Worm (Caenorhabditis elegans): ENCODE measurements around the gene T24D8.6.

The T24D8.6 gene

DNA sequence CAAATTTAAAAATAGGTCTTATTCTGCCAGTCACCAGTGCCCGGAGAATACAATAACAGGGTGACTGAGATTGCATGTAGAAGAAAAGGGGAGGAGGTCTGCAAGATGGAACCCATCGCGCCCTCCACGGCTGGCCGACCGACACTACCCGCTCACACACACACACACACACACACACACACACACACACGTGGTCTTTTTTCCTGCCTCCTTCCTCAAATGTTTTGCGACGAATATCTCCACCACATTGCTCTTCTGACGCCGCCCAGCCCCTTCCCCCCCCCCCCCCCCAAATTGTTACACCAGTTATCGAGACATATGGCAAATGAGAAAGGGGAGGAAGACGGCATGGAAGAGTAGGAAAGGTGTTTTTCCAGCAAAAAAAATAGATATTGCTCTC lies 44.0 kb downstream of the T24D8.6 start:
- TF ChIP-seq lin-39 (tag; optimal IDR thresholded peaks at IDR 0.05) (peak; percentile 71), unc-62 (GFP tag; optimal IDR thresholded peaks at IDR 0.05) (no peak), nfya-1 (tag; optimal IDR thresholded peaks at IDR 0.05; ENCODE audit: insufficient read depth) (peak; percentile 29)

DNA sequence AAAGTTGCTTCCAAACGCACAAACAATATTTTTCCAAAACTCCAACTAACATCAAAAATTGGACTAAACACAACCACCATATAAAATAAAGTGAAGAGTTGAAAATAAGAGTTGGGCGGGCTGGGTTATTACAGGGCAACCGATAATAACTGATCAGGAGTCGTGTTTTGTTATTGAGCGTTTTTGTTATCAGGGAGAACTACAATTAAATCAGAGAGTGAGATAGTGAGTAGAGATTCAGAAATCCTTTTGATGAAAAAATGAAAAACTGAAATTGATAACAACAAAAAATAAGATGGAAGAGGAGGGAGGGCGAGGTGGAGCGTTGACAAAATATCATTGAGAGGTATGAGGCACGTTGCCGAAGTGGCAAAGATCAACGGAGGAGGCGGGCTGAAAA lies 45.3 kb downstream of the T24D8.6 start:
- peak; percentile 81 for TF ChIP-seq pqm-1 (tag; optimal IDR thresholded peaks at IDR 0.05)
- TF ChIP-seq aly-2 (tag; optimal IDR thresholded peaks at IDR 0.05): no peak
- TF ChIP-seq elt-2 (tag; optimal IDR thresholded peaks at IDR 0.05): peak; percentile 53
- peak; percentile 17 for TF ChIP-seq pha-4 (tag; optimal IDR thresholded peaks at IDR 0.05)

DNA sequence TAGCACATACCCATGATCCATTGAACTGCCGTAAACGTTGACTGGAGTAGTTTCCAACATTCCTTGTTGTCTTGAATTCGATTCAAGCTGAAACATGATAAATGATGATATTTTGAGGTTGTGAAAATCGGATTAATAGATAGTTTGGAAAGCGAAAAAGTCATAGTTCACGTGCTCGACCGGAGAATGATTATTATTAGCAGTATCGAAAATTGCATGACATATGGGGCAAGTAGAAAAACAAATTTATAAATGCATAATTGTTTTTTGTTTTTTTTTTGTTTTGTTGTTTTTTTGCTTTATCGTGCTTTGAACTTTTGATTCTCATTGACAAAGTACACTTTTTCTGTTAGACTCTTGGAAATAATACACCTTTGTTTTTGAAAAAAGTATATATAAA lies 46.6 kb downstream of the T24D8.6 start, which contains the start of gene aakg-4:
Gene aakg-4 (minus strand): TSS at position 101 of the 400 bp plus-strand sequence.
- TF ChIP-seq egl-27 (tag; optimal IDR thresholded peaks at IDR 0.05): no peak
- TF ChIP-seq lin-39 (tag; optimal IDR thresholded peaks at IDR 0.05): no peak
- no peak for TF ChIP-seq ceh-28 (tag; optimal IDR thresholded peaks at IDR 0.05)
- no peak for TF ChIP-seq nhr-25 (tag; optimal IDR thresholded peaks at IDR 0.05)
- no peak for TF ChIP-seq egl-5 (tag; optimal IDR thresholded peaks at IDR 0.05)

ce11 chrX:2317480-2317879 lies 48.3 kb downstream of the T24D8.6 start:
- TF ChIP-seq ceh-16 (tag; optimal IDR thresholded peaks at IDR 0.05): no peak
- TF ChIP-seq snpc-4 (tag; optimal IDR thresholded peaks at IDR 0.05): no peak
- TF ChIP-seq ztf-11 (tag; optimal IDR thresholded peaks at IDR 0.05): no peak
- peak; percentile 73 for TF ChIP-seq pha-4 (tag; optimal IDR thresholded peaks at IDR 0.05)
- no peak for TF ChIP-seq ceh-9 (tag; optimal IDR thresholded peaks at IDR 0.05)

DNA sequence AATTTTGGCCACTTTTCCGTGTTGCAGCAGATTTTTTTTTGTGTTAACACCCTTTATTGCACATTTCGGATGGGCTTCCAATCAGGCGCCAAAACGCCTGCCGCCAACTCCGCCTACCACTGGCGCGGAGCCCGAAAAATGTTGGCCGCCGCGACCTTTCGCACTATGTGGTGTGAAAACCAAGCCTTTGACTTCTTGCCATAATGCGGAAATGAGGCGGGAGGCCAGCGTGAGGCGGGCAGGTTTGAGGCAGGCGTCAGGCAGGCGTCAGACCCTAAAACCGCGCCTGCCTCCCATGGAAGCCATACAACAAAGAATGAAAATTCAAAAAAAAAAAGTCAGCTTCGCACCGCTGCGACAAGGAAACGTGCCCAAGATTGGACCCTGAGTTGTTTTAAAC lies 48.9 kb downstream of the T24D8.6 start:
- TF ChIP-seq ceh-16 (tag; optimal IDR thresholded peaks at IDR 0.05) (no peak), daf-12 (tag; optimal IDR thresholded peaks at IDR 0.05) (no peak), elt-1 (tag; optimal IDR thresholded peaks at IDR 0.05) (no peak)

- TF ChIP-seq elt-2 (tag; optimal IDR thresholded peaks at IDR 0.05) (no peak), nhr-67 (tag; optimal IDR thresholded peaks at IDR 0.05) (no peak), nhr-76 (tag; optimal IDR thresholded peaks at IDR 0.05) (no peak), ama-1 (optimal IDR thresholded peaks at IDR 0.05) (no peak), pha-4 (tag; optimal IDR thresholded peaks at IDR 0.05) (peak; percentile 92), mdl-1 (tag; optimal IDR thresholded peaks at IDR 0.05) (peak; percentile 35)
These were observed 49.6 kb downstream of the T24D8.6 start for ce11 chrX:2316205-2316604.
